Fruit fly (Drosophila melanogaster): Measurements from ENCODE around the gene kra.

The kra gene

dm6 chr3R:5624115-5624878, 23.4 kb upstream of the kra start, which contains the start of the genes Dph4, Spec2 and RpL13A (continued):
- TF ChIP-seq CG11902 (GFP tag; optimal IDR thresholded peaks at IDR 0.05) (peak; percentile 48), CG32006 (GFP tag; optimal IDR thresholded peaks at IDR 0.05) (no peak), salr (GFP tag; optimal IDR thresholded peaks at IDR 0.05) (peak in 1 of 2 experiments; percentile 91), CG8119 (GFP tag; IDR thresholded peaks at IDR 0.05) (no peak), CG16779 (tag; optimal IDR thresholded peaks at IDR 0.05) (peak; percentile 67), vri (GFP tag; optimal IDR thresholded peaks at IDR 0.05) (no peak), CG6163 (GFP tag; IDR thresholded peaks at IDR 0.05) (no peak), CG3032 (tag; optimal IDR thresholded peaks at IDR 0.05) (peak; percentile 75), CG11762 (GFP tag; optimal IDR thresholded peaks at IDR 0.05; ENCODE audit: insufficient read depth) (peak; percentile 67), Hr4 (GFP tag; optimal IDR thresholded peaks at IDR 0.05) (no peak), CG6854 (GFP tag; optimal IDR thresholded peaks at IDR 0.05) (peak; percentile 95), CG4318 (GFP tag; optimal IDR thresholded peaks at IDR 0.05) (no peak), Ets96B (tag; optimal IDR thresholded peaks at IDR 0.05) (peak; percentile 49), fd59A (GFP tag; optimal IDR thresholded peaks at IDR 0.05) (peak; percentile 64), CG31627 (GFP tag; optimal IDR thresholded peaks at IDR 0.05) (peak; percentile 80), CG8632 (GFP tag; optimal IDR thresholded peaks at IDR 0.05) (peak; percentile 60), Sox15 (GFP tag; optimal IDR thresholded peaks at IDR 0.05) (peak; percentile 23), ss (GFP tag; optimal IDR thresholded peaks at IDR 0.05) (peak; percentile 54 to 90), CG11294 (GFP tag; IDR thresholded peaks at IDR 0.05) (no peak), CG15336 (GFP tag; IDR thresholded peaks at IDR 0.05) (no peak), CG7368 (GFP tag; optimal IDR thresholded peaks at IDR 0.05) (peak; percentile 86), Sox14 (GFP tag; optimal IDR thresholded peaks at IDR 0.05) (peak; percentile 81), Ets21C (GFP tag; optimal IDR thresholded peaks at IDR 0.05) (no peak), Blimp-1 (GFP tag; optimal IDR thresholded peaks at IDR 0.05) (peak; percentile 72), CG10631 (GFP tag; optimal IDR thresholded peaks at IDR 0.05) (no peak), Eip93F (GFP tag; optimal IDR thresholded peaks at IDR 0.05) (peak; percentile 8), Sox102F (GFP tag; optimal IDR thresholded peaks at IDR 0.05) (peak; percentile 89), CG1621 (tag; optimal IDR thresholded peaks at IDR 0.05) (peak; percentile 83), Eip75B (GFP tag; optimal IDR thresholded peaks at IDR 0.05) (no peak), Eip78C (GFP tag) (peak; percentile 96)

dm6 chr3R:5622985-5623630, 22.2 kb upstream of the kra start:
- TF ChIP-seq svp (GFP tag) (no peak), pdm3 (GFP tag; optimal IDR thresholded peaks at IDR 0.05) (peak; percentile 18), CG9139 (GFP tag; optimal IDR thresholded peaks at IDR 0.05) (no peak), CG3032 (tag; optimal IDR thresholded peaks at IDR 0.05) (no peak), topi (GFP tag; optimal IDR thresholded peaks at IDR 0.05) (peak; percentile 47), Eip78C (GFP tag) (peak; percentile 74), CG6792 (GFP tag; optimal IDR thresholded peaks at IDR 0.05) (peak; percentile 33), CG16779 (tag; optimal IDR thresholded peaks at IDR 0.05) (peak; percentile 28), Hr4 (GFP tag; optimal IDR thresholded peaks at IDR 0.05) (peak; percentile 29), Met (GFP tag; optimal IDR thresholded peaks at IDR 0.05) (peak; percentile 48), CG8319 (GFP tag; optimal IDR thresholded peaks at IDR 0.05) (no peak), CG1621 (tag; optimal IDR thresholded peaks at IDR 0.05) (peak; percentile 31), CG10669 (GFP tag; optimal IDR thresholded peaks at IDR 0.05) (peak; percentile 29), vri (GFP tag; optimal IDR thresholded peaks at IDR 0.05) (peak; percentile 67), lz (GFP tag; optimal IDR thresholded peaks at IDR 0.05) (peak; percentile 14), spab (GFP tag; optimal IDR thresholded peaks at IDR 0.05) (peak; percentile 8), CG8632 (GFP tag; optimal IDR thresholded peaks at IDR 0.05) (peak; percentile 4), fd59A (GFP tag; optimal IDR thresholded peaks at IDR 0.05) (peak; percentile 8), fkh (GFP tag; optimal IDR thresholded peaks at IDR 0.05) (peak; percentile 98), Sox102F (GFP tag; optimal IDR thresholded peaks at IDR 0.05) (peak; percentile 35), CG6808 (GFP tag; optimal IDR thresholded peaks at IDR 0.05) (peak; percentile 21), achi (GFP tag; optimal IDR thresholded peaks at IDR 0.05) (peak; percentile 11), ss (GFP tag; optimal IDR thresholded peaks at IDR 0.05) (peak in 1 of 2 experiments; percentile 31), Hr39 (GFP tag; optimal IDR thresholded peaks at IDR 0.05) (no peak), CG11762 (GFP tag; optimal IDR thresholded peaks at IDR 0.05; ENCODE audit: insufficient read depth) (no peak), Eip75B (GFP tag; optimal IDR thresholded peaks at IDR 0.05) (no peak), esn (GFP tag; optimal IDR thresholded peaks at IDR 0.05) (peak; percentile 34)

Data from whole organism, prepupa.